Worm (Caenorhabditis elegans) whole organism, late embryonic: ENCODE results near the gene Y38E10A.34.

Experiments used
- K02D7.2 ChIP-seq: sonication (generic microtip); optimal IDR thresholded peaks from 2 replicates; lab custom pipeline; 2017; ENCODE audit warnings: mild to moderate bottlenecking, missing genetic modification characterization, missing compliant biosample characterization
- ceh-14 ChIP-seq: sonication (generic microtip); optimal IDR thresholded peaks from 2 replicates; lab custom pipeline; 2016; ENCODE audit warnings: missing genotype, missing genetic modification characterization, missing compliant biosample characterization
- ceh-19 ChIP-seq: fragments of 200-800 bp; sonication (Bioruptor generic); optimal IDR thresholded peaks from 2 replicates; lab custom pipeline; 2018; ENCODE audit warnings: mild to moderate bottlenecking, missing genetic modification characterization, missing compliant biosample characterization
- ceh-2 ChIP-seq: sonication (generic microtip); optimal IDR thresholded peaks from 2 replicates; lab custom pipeline; 2016; ENCODE audit warnings: missing genotype, missing genetic modification characterization, missing compliant biosample characterization
- ceh-24 ChIP-seq: sonication (generic microtip); optimal IDR thresholded peaks from 2 replicates; lab custom pipeline; 2016; ENCODE audit warnings: mild to moderate bottlenecking, missing genetic modification characterization, missing compliant biosample characterization
- ceh-34 ChIP-seq: sonication (generic microtip); optimal IDR thresholded peaks from 2 replicates; lab custom pipeline; 2016; ENCODE audit warnings: mild to moderate bottlenecking, missing genetic modification characterization, missing compliant biosample characterization
- ceh-48 ChIP-seq: sonication (generic microtip); optimal IDR thresholded peaks from 2 replicates; lab custom pipeline; 2016; ENCODE audit warnings: missing genetic modification characterization, inconsistent platforms, missing compliant biosample characterization
- ceh-6 ChIP-seq: fragments of 200-800 bp; sonication (Bioruptor generic); optimal IDR thresholded peaks from 2 replicates; lab custom pipeline; 2018; ENCODE audit warnings: mild to moderate bottlenecking, missing genetic modification characterization, missing compliant biosample characterization
- ceh-9 ChIP-seq: sonication (generic microtip); optimal IDR thresholded peaks from 2 replicates; lab custom pipeline; 2016; ENCODE audit warnings: mild to moderate bottlenecking, missing genetic modification characterization, inconsistent platforms, missing compliant biosample characterization
- che-1 ChIP-seq: sonication (generic microtip); optimal IDR thresholded peaks from 2 replicates; lab custom pipeline; 2016; ENCODE audit warnings: mild to moderate bottlenecking, missing genetic modification characterization, missing compliant biosample characterization
- dmd-4 ChIP-seq: sonication (generic microtip); optimal IDR thresholded peaks from 2 replicates; lab custom pipeline; 2016; ENCODE audit warnings: borderline replicate concordance, missing genetic modification characterization, missing compliant biosample characterization
- dve-1 ChIP-seq: sonication (generic microtip); optimal IDR thresholded peaks from 2 replicates; lab custom pipeline; 2017; ENCODE audit warnings: antibody characterized with exemption, mild to moderate bottlenecking, missing genetic modification characterization, missing compliant biosample characterization
- elt-4 ChIP-seq: sonication (generic microtip); optimal IDR thresholded peaks from 2 replicates; lab custom pipeline; 2016; ENCODE audit warnings: missing genetic modification characterization, missing compliant biosample characterization
- ets-4 ChIP-seq: sonication (generic microtip); optimal IDR thresholded peaks from 2 replicates; lab custom pipeline; 2016; ENCODE audit warnings: missing genetic modification characterization, missing compliant biosample characterization
- eyg-1 ChIP-seq: sonication (generic microtip); optimal IDR thresholded peaks from 2 replicates; lab custom pipeline; 2016; ENCODE audit warnings: missing genotype, missing genetic modification characterization, missing compliant biosample characterization
- fkh-6 ChIP-seq: sonication (generic microtip); optimal IDR thresholded peaks from 2 replicates; lab custom pipeline; 2016; ENCODE audit warnings: missing genetic modification characterization, missing compliant biosample characterization
- hlh-30 ChIP-seq: sonication (generic microtip); optimal IDR thresholded peaks from 2 replicates; lab custom pipeline; 2017; ENCODE audit warnings: antibody characterized with exemption, missing genetic modification characterization, missing compliant biosample characterization; ENCODE audit not compliant: insufficient read depth
- hlh-6 ChIP-seq: sonication (generic microtip); optimal IDR thresholded peaks from 2 replicates; lab custom pipeline; 2016; ENCODE audit warnings: missing genotype, missing genetic modification characterization, missing compliant biosample characterization
- lim-6 ChIP-seq: sonication (generic microtip); optimal IDR thresholded peaks from 2 replicates; lab custom pipeline; 2016; ENCODE audit warnings: missing genetic modification characterization, missing compliant biosample characterization
- nfya-1 ChIP-seq: sonication (generic microtip); optimal IDR thresholded peaks from 2 replicates; lab custom pipeline; 2017; ENCODE audit warnings: missing genetic modification characterization, mild to moderate bottlenecking, missing compliant biosample characterization, antibody characterized with exemption, moderate library complexity
- nhr-11 ChIP-seq: fragments of 150-350 bp; optimal IDR thresholded peaks from 2 replicates; lab custom pipeline; 2014; ENCODE audit warnings: missing biosample characterization, missing genetic modification characterization
- nhr-232 ChIP-seq: sonication (generic microtip); optimal IDR thresholded peaks from 2 replicates; lab custom pipeline; 2016; ENCODE audit warnings: missing genetic modification characterization, missing compliant biosample characterization
- pag-3 ChIP-seq: sonication (generic microtip); optimal IDR thresholded peaks from 2 replicates; lab custom pipeline; 2016; ENCODE audit warnings: missing compliant biosample characterization, missing genetic modification characterization, borderline replicate concordance
- pat-9 ChIP-seq: fragments of 200-800 bp; sonication (Bioruptor generic); optimal IDR thresholded peaks from 2 replicates; lab custom pipeline; 2018; ENCODE audit warnings: mild to moderate bottlenecking, missing genetic modification characterization, moderate library complexity, missing compliant biosample characterization
- pax-1 ChIP-seq: fragments of 150-350 bp; optimal IDR thresholded peaks from 2 replicates; lab custom pipeline; 2014; ENCODE audit warnings: missing biosample characterization, missing genetic modification characterization
- pqm-1 ChIP-seq: sonication (generic microtip); optimal IDR thresholded peaks from 2 replicates; lab custom pipeline; 2016; ENCODE audit warnings: missing genetic modification characterization, missing compliant biosample characterization
- pros-1 ChIP-seq: fragments of 150-350 bp; optimal IDR thresholded peaks from 2 replicates; lab custom pipeline; 2014; ENCODE audit warnings: missing biosample characterization, missing genetic modification reagents, missing genetic modification characterization
- rnt-1 ChIP-seq: sonication (generic microtip); optimal IDR thresholded peaks from 2 replicates; lab custom pipeline; 2016; ENCODE audit warnings: missing genetic modification characterization, missing compliant biosample characterization
- sdc-2 ChIP-seq: sonication (generic microtip); optimal IDR thresholded peaks from 2 replicates; lab custom pipeline; 2016; ENCODE audit warnings: missing genotype, missing genetic modification characterization, missing compliant biosample characterization
- syd-9 ChIP-seq: sonication (generic microtip); optimal IDR thresholded peaks from 2 replicates; lab custom pipeline; 2016; ENCODE audit warnings: mild to moderate bottlenecking, missing genetic modification characterization, moderate library complexity, missing compliant biosample characterization
- tbx-2 ChIP-seq: sonication (generic microtip); optimal IDR thresholded peaks from 2 replicates; lab custom pipeline; 2016; ENCODE audit warnings: missing genetic modification characterization, missing compliant biosample characterization
- ttx-3 ChIP-seq: sonication (generic microtip); optimal IDR thresholded peaks from 2 replicates; lab custom pipeline; 2016; ENCODE audit warnings: missing genetic modification reagents, missing genetic modification characterization, missing compliant biosample characterization
- unc-42 ChIP-seq: sonication (generic microtip); optimal IDR thresholded peaks from 2 replicates; lab custom pipeline; 2016; ENCODE audit warnings: missing genotype, missing genetic modification characterization, missing compliant biosample characterization
- unc-55 ChIP-seq: sonication (generic microtip); optimal IDR thresholded peaks from 2 replicates; lab custom pipeline; 2017; ENCODE audit warnings: missing biosample characterization, missing genetic modification reagents, missing genetic modification characterization
- unc-86 ChIP-seq: sonication (generic microtip); optimal IDR thresholded peaks from 2 replicates; lab custom pipeline; 2016; ENCODE audit warnings: missing genetic modification characterization, missing compliant biosample characterization
- ztf-16 ChIP-seq: sonication (generic microtip); optimal IDR thresholded peaks from 2 replicates; lab custom pipeline; 2017; ENCODE audit warnings: missing genetic modification characterization, missing compliant biosample characterization

Gene Y38E10A.34

ce11 chrII:12654447-12654846 lies 23.5 kb downstream of the Y38E10A.34 start, which contains the start of gene rgs-4:
Gene rgs-4 (plus strand): TSS chrII:12654747.
- no peak for TF ChIP-seq dve-1
- TF ChIP-seq nfya-1 (tag; lab: Kevin White, UChicago) = no peak
- no peak for TF ChIP-seq ceh-9 (tag; lab: Kevin White, UChicago)
- no peak for TF ChIP-seq ceh-6 (GFP tag; lab: Kevin White, UChicago)
- no peak for TF ChIP-seq unc-86 (tag; lab: Kevin White, UChicago)
- no peak for TF ChIP-seq unc-42
- TF ChIP-seq ceh-34 = no peak
- no peak for TF ChIP-seq rnt-1 (tag; lab: Kevin White, UChicago)
- no peak for TF ChIP-seq K02D7.2 (tag; lab: Kevin White, UChicago)
- TF ChIP-seq pag-3 (tag; lab: Kevin White, UChicago) = no peak
- TF ChIP-seq hlh-6 = no peak
- no peak for TF ChIP-seq nhr-11 (tag; lab: Kevin White, UChicago)
- no peak for TF ChIP-seq syd-9 (tag; lab: Kevin White, UChicago)
- TF ChIP-seq hlh-30 = no peak
- TF ChIP-seq tbx-2 (tag; lab: Kevin White, UChicago) = no peak
- no peak for TF ChIP-seq ceh-24 (tag; lab: Kevin White, UChicago)
- TF ChIP-seq pros-1 (tag; lab: Kevin White, UChicago) = no peak
- TF ChIP-seq lim-6 (tag; lab: Kevin White, UChicago) = no peak

ce11 chrII:12655816-12656215 lies 24.8 kb downstream of the Y38E10A.34 start:
- TF ChIP-seq elt-4 (no peak), hlh-6 (no peak), eyg-1 (tag; lab: Kevin White, UChicago) (no peak), nhr-232 (tag; lab: Kevin White, UChicago) (no peak), nfya-1 (tag; lab: Kevin White, UChicago) (no peak), pqm-1 (tag; lab: Kevin White, UChicago) (no peak), rnt-1 (tag; lab: Kevin White, UChicago) (no peak), ceh-48 (tag; lab: Kevin White, UChicago) (no peak), ttx-3 (tag; lab: Kevin White, UChicago) (no peak)

- TF ChIP-seq nfya-1 (tag; lab: Kevin White, UChicago) (no peak), ceh-14 (tag; lab: Kevin White, UChicago) (peak; percentile 63)
Measured at ce11 chrII:12657620-12658019, 26.6 kb downstream of the Y38E10A.34 start.

- TF ChIP-seq unc-42 = no peak
- TF ChIP-seq pat-9 = no peak
- no peak for TF ChIP-seq pax-1
- no peak for TF ChIP-seq dmd-4 (tag; lab: Kevin White, UChicago)
- no peak for TF ChIP-seq unc-55 (GFP tag; lab: Kevin White, UChicago)
- TF ChIP-seq nfya-1 (tag; lab: Kevin White, UChicago) = no peak
- no peak for TF ChIP-seq sdc-2
- TF ChIP-seq fkh-6 (tag; lab: Kevin White, UChicago) = no peak
- TF ChIP-seq ceh-24 (tag; lab: Kevin White, UChicago) = no peak
- TF ChIP-seq ceh-2 (tag; lab: Kevin White, UChicago) = no peak
- TF ChIP-seq ceh-19 (GFP tag; lab: Kevin White, UChicago) = no peak
- no peak for TF ChIP-seq ets-4 (tag; lab: Kevin White, UChicago)
- no peak for TF ChIP-seq ztf-16 (tag; lab: Kevin White, UChicago)
- no peak for TF ChIP-seq che-1 (tag; lab: Kevin White, UChicago)
- no peak for TF ChIP-seq ceh-6 (GFP tag; lab: Kevin White, UChicago)
Measured at ce11 chrII:12658409-12658808, 27.4 kb downstream of the Y38E10A.34 start.
